Fruit fly (Drosophila melanogaster) whole organism, prepupa: ENCODE data around the gene Cyp4ac3.

Source experiments
- CG16779 ChIP-seq: fragments of 200-800 bp; sonication (Bioruptor generic); optimal IDR thresholded peaks from 3 replicates; lab custom pipeline; 2017; ENCODE audit warnings: missing biosample characterization, mild to moderate bottlenecking, missing genetic modification characterization
- CG6276 ChIP-seq: fragments of 200-800 bp; sonication (Bioruptor generic); optimal IDR thresholded peaks from 2 replicates; lab custom pipeline; 2017; ENCODE audit warnings: missing biosample characterization, mild to moderate bottlenecking, missing genetic modification characterization
- Smox ChIP-seq: fragments of 200-800 bp; sonication (Bioruptor generic); optimal IDR thresholded peaks from 3 replicates; lab custom pipeline; 2016; ENCODE audit warnings: missing biosample characterization, missing genetic modification characterization
- esn ChIP-seq: fragments of 200-800 bp; sonication (Bioruptor generic); optimal IDR thresholded peaks from 2 replicates; lab custom pipeline; 2016; ENCODE audit warnings: missing biosample characterization, mild to moderate bottlenecking, missing genetic modification characterization, moderate library complexity
- fkh ChIP-seq: fragments of 200-800 bp; sonication (Bioruptor generic); optimal IDR thresholded peaks from 3 replicates; lab custom pipeline; 2017; ENCODE audit warnings: missing biosample characterization, mild to moderate bottlenecking, missing genetic modification characterization, moderate library complexity

DNA sequence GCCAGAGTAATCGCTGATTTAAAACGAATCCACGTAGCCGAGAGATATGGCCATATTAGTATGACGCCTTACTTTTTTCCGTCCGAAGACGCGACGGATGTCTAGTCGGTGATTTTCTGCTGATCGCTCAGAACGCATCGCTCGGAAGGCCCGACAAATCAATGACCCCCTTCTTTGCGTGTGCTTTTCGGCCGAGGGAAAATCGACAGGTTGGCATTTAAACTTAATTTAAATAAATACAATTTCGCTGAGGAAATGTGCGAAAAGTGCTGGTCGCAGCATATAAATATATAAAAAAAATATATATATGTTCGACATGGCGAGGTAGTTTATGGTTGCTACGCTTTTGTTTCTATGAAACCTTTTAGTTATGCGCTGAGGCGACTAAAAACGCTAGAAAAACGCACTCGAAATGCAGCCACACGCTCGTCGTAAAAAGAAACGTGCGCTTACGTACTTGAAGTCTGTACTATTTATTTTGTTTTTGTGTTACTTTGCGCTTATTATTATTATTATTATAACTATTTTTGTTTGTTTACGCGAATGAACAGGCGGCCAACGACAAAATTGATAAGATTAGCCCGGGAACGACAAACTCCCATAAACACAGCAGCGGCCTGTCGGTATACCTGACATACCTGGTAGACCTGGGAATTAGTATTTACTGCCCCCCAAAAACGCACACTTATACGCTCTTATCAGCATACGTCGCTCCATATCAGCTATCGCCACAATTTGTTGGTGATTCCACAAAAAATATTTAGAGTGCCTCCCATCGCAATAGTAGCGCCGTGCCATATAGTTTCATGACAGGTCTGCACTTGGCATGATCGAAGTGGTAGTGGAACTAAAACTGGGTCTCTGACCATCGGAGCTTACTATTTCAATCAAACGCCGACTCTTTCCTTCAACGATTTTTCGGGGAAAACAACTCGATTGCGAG, 35.1 kb upstream of the Cyp4ac3 start:
- no peak for TF ChIP-seq Smox (GFP tag; lab: Kevin White, UChicago)
- peak; percentile 77 for TF ChIP-seq fkh (GFP tag; lab: Kevin White, UChicago)
- no peak for TF ChIP-seq CG16779
- TF ChIP-seq esn (GFP tag; lab: Kevin White, UChicago) = no peak
- TF ChIP-seq CG6276 = no peak
